Worm (Caenorhabditis elegans) whole organism, L4 larva: ENCODE data around the gene Y44A6B.3.

Experiments used
- D1046.2 ChIP-seq: fragments of 200-800 bp; sonication (Bioruptor generic); IDR thresholded peaks from 2 replicates; pipeline ENCODE4 v1.3.6; 2022; ENCODE audit warnings: missing genetic modification characterization, missing compliant biosample characterization
- F10B5.3 ChIP-seq: sonication (generic microtip); optimal IDR thresholded peaks from 2 replicates; lab custom pipeline; 2016; ENCODE audit warnings: mild to moderate bottlenecking, missing genetic modification characterization, missing compliant biosample characterization
- F37D6.2 ChIP-seq: sonication (generic microtip); optimal IDR thresholded peaks from 2 replicates; lab custom pipeline; 2016; ENCODE audit warnings: mild to moderate bottlenecking, missing genetic modification characterization, missing compliant biosample characterization
- F44E2.7 ChIP-seq: fragments of 200-800 bp; sonication (Bioruptor generic); IDR thresholded peaks from 2 replicates; pipeline ENCODE4 v2.1.2; 2022; ENCODE audit warnings: missing genetic modification characterization, missing compliant biosample characterization
- R02D3.7 ChIP-seq: fragments of 150-350 bp; sonication (generic microtip); optimal IDR thresholded peaks from 3 replicates; lab custom pipeline; 2014; ENCODE audit warnings: missing biosample characterization, missing genetic modification characterization
- Y105C5A.15 ChIP-seq: fragments of 200-800 bp; sonication (Bioruptor generic); IDR thresholded peaks from 2 replicates; pipeline ENCODE4 v1.3.6; 2022; ENCODE audit warnings: missing genetic modification characterization, missing compliant biosample characterization
- Y75B8A.6 ChIP-seq: fragments of 200-800 bp; sonication (Bioruptor generic); IDR thresholded peaks from 2 replicates; pipeline ENCODE4 v1.3.6; 2022; ENCODE audit warnings: missing genetic modification reagents, missing genetic modification characterization, missing compliant biosample characterization
- ZK337.2 ChIP-seq: fragments of 200-800 bp; sonication (Bioruptor generic); IDR thresholded peaks from 2 replicates; pipeline ENCODE4 v1.3.6; 2022; ENCODE audit warnings: missing genetic modification reagents, missing genetic modification characterization, missing compliant biosample characterization
- ZK546.5 ChIP-seq, 2 experiments: sonication (generic microtip); optimal IDR thresholded peaks; 2 replicates each; lab custom pipeline; 2017; ENCODE audit warnings: missing biosample characterization in 2 of 2, missing genetic modification characterization in 2 of 2
- aly-2 ChIP-seq: sonication (generic microtip); optimal IDR thresholded peaks from 2 replicates; lab custom pipeline; 2018; ENCODE audit warnings: missing biosample characterization, missing genetic modification characterization
- ama-1 ChIP-seq: fragments of 150-350 bp; optimal IDR thresholded peaks from 2 replicates; lab custom pipeline; 2014; ENCODE audit warnings: inconsistent platforms, mixed read lengths
- ceh-28 ChIP-seq: fragments of 150-350 bp; optimal IDR thresholded peaks from 2 replicates; lab custom pipeline; 2014; ENCODE audit warnings: missing biosample characterization, missing genetic modification reagents, missing genetic modification characterization
- ceh-32 ChIP-seq: sonication (generic microtip); optimal IDR thresholded peaks from 2 replicates; lab custom pipeline; 2016; ENCODE audit warnings: mild to moderate bottlenecking, missing genetic modification characterization, missing compliant biosample characterization; ENCODE audit not compliant: poor library complexity
- daf-19 ChIP-seq: fragments of 200-800 bp; sonication (Bioruptor generic); conservative IDR thresholded peaks from 2 replicates; pipeline ENCODE4 v1.3.6; 2022; ENCODE audit warnings: missing genetic modification characterization, missing compliant biosample characterization
- dmd-6 ChIP-seq: fragments of 200-800 bp; sonication (Bioruptor generic); IDR thresholded peaks from 2 replicates; pipeline ENCODE4 v1.3.6; 2022; ENCODE audit warnings: missing genetic modification reagents, missing genetic modification characterization, missing compliant biosample characterization
- dmd-9 ChIP-seq: fragments of 200-800 bp; sonication (Bioruptor generic); IDR thresholded peaks from 2 replicates; pipeline ENCODE4 v1.3.6; 2022; ENCODE audit warnings: missing genetic modification reagents, missing genetic modification characterization, missing compliant biosample characterization
- dpl-1 ChIP-seq: fragments of 150-350 bp; optimal IDR thresholded peaks from 2 replicates; lab custom pipeline; 2014; ENCODE audit warnings: missing biosample characterization, missing genetic modification reagents, missing genetic modification characterization
- egl-27 ChIP-seq: sonication (generic microtip); optimal IDR thresholded peaks from 3 replicates; lab custom pipeline; 2017; ENCODE audit warnings: missing biosample characterization, missing genetic modification reagents, missing genetic modification characterization
- egl-43 ChIP-seq: fragments of 200-800 bp; sonication (Bioruptor generic); IDR thresholded peaks from 2 replicates; pipeline ENCODE4 v1.3.6; 2022; ENCODE audit warnings: missing genetic modification reagents, missing genetic modification characterization, missing compliant biosample characterization
- fkh-10 ChIP-seq: fragments of 150-350 bp; optimal IDR thresholded peaks from 2 replicates; lab custom pipeline; 2014; ENCODE audit warnings: missing biosample characterization, missing genetic modification reagents, missing genetic modification characterization
- hmg-1.1 ChIP-seq: fragments of 200-800 bp; sonication (Bioruptor generic); IDR thresholded peaks from 2 replicates; pipeline ENCODE4 v1.3.6; 2022; ENCODE audit warnings: missing genetic modification reagents, missing genetic modification characterization, missing compliant biosample characterization
- lim-7 ChIP-seq: fragments of 200-800 bp; sonication (Bioruptor generic); IDR thresholded peaks from 2 replicates; pipeline ENCODE4 v1.3.6; 2022; ENCODE audit warnings: missing genetic modification characterization, missing compliant biosample characterization
- lin-29 ChIP-seq: fragments of 200-800 bp; sonication (Bioruptor generic); IDR thresholded peaks from 2 replicates; pipeline ENCODE4 v1.3.6; 2022; ENCODE audit warnings: missing genetic modification reagents, missing genetic modification characterization, missing compliant biosample characterization
- lin-38 ChIP-seq: fragments of 200-800 bp; sonication (Bioruptor generic); IDR thresholded peaks from 2 replicates; pipeline ENCODE4 v1.3.6; 2022; ENCODE audit warnings: missing genetic modification reagents, missing genetic modification characterization, missing compliant biosample characterization
- lin-39 ChIP-seq: fragments of 150-350 bp; optimal IDR thresholded peaks from 2 replicates; lab custom pipeline; 2014; ENCODE audit warnings: missing biosample characterization, missing genetic modification reagents, missing genetic modification characterization
- lir-3 ChIP-seq: sonication (generic microtip); optimal IDR thresholded peaks from 2 replicates; lab custom pipeline; 2016; ENCODE audit warnings: mild to moderate bottlenecking, missing genetic modification characterization, missing compliant biosample characterization
- lsy-2 ChIP-seq, 2 experiments: fragments of 150-350 bp in 1 of 2; sonication (generic microtip) in 1 of 2; optimal IDR thresholded peaks; 2 replicates each; lab custom pipeline; 2014 to 2017; ENCODE audit warnings: missing biosample characterization in 2 of 2, missing genetic modification characterization in 2 of 2
- mxl-3 ChIP-seq: fragments of 200-800 bp; sonication (Bioruptor generic); optimal IDR thresholded peaks from 2 replicates; lab custom pipeline; 2018; ENCODE audit warnings: mild to moderate bottlenecking, missing genetic modification characterization, missing compliant biosample characterization
- nhr-10 ChIP-seq: fragments of 150-350 bp; optimal IDR thresholded peaks from 2 replicates; lab custom pipeline; 2014; ENCODE audit warnings: missing biosample characterization, missing genetic modification characterization
- nhr-77 ChIP-seq: fragments of 150-350 bp; optimal IDR thresholded peaks from 2 replicates; lab custom pipeline; 2014; ENCODE audit warnings: missing biosample characterization, missing genetic modification characterization
- set-16 ChIP-seq: fragments of 200-800 bp; sonication (Bioruptor generic); IDR thresholded peaks from 2 replicates; pipeline ENCODE4 v1.3.6; 2022; ENCODE audit warnings: missing genetic modification reagents, missing genetic modification characterization, missing compliant biosample characterization
- snpc-1.2 ChIP-seq: fragments of 200-800 bp; sonication (Bioruptor generic); IDR thresholded peaks from 2 replicates; pipeline ENCODE4 v1.3.6; 2022; ENCODE audit warnings: missing genetic modification reagents, missing genetic modification characterization, missing compliant biosample characterization
- spr-1 ChIP-seq: sonication (generic microtip); optimal IDR thresholded peaks from 2 replicates; lab custom pipeline; 2016; ENCODE audit warnings: mild to moderate bottlenecking, missing genetic modification characterization, missing compliant biosample characterization
- tag-97 ChIP-seq: fragments of 200-800 bp; sonication (Bioruptor generic); IDR thresholded peaks from 2 replicates; pipeline ENCODE4 v1.3.6; 2022; ENCODE audit warnings: missing genetic modification characterization, missing compliant biosample characterization
- unc-39 ChIP-seq: sonication (generic microtip); optimal IDR thresholded peaks from 2 replicates; lab custom pipeline; 2017; ENCODE audit warnings: missing biosample characterization, missing genetic modification characterization
- zag-1 ChIP-seq: fragments of 150-350 bp; optimal IDR thresholded peaks from 2 replicates; lab custom pipeline; 2014; ENCODE audit warnings: missing biosample characterization, missing genetic modification characterization
- ztf-7 ChIP-seq: fragments of 150-350 bp; optimal IDR thresholded peaks from 2 replicates; lab custom pipeline; 2014; ENCODE audit warnings: missing biosample characterization, missing genetic modification characterization

Gene Y44A6B.3

ce11 chrV:20645479-20645878 lies 7.2 kb upstream of the Y44A6B.3 start:
- TF ChIP-seq egl-43: no peak
- TF ChIP-seq, all 104 proteins: peak for 0

ce11 chrV:20641896-20642295 lies 3.7 kb upstream of the Y44A6B.3 start, which contains the start of gene srxa-15:
TSS of gene srxa-15 (plus strand) at chrV:20642196.
- TF ChIP-seq F44E2.7 (GFP tag; lab: Robert Waterston, UW) (no peak), Y75B8A.6 (no peak), ZK546.5 (tag; optimal IDR thresholded peaks at IDR 0.05; lab: Kevin White, UChicago) (no peak), ama-1 (lab: Kevin White, UChicago) (no peak), egl-27 (tag; lab: Kevin White, UChicago) (no peak), daf-19 (GFP tag; lab: Robert Waterston, UW) (no peak), snpc-1.2 (GFP tag; lab: Robert Waterston, UW) (no peak), lin-39 (no peak), lin-38 (GFP tag; lab: Robert Waterston, UW) (no peak), ceh-28 (tag; lab: Kevin White, UChicago) (no peak), R02D3.7 (no peak), F10B5.3 (tag; lab: Kevin White, UChicago) (no peak), spr-1 (no peak), ceh-32 (no peak), aly-2 (tag; lab: Kevin White, UChicago) (no peak), dmd-6 (GFP tag; lab: Robert Waterston, UW) (no peak), lin-29 (GFP tag; lab: Robert Waterston, UW) (no peak), nhr-77 (tag; lab: Kevin White, UChicago) (no peak), mxl-3 (GFP tag; lab: Kevin White, UChicago) (no peak)
- TF ChIP-seq, all 104 proteins: peak for 0

- TF ChIP-seq dpl-1 (GFP tag; lab: Kevin White, UChicago) (no peak), spr-1 (no peak), zag-1 (tag; lab: Kevin White, UChicago) (no peak), ztf-7 (no peak), tag-97 (GFP tag; lab: Robert Waterston, UW) (no peak), lim-7 (GFP tag; lab: Robert Waterston, UW) (no peak), dmd-9 (GFP tag; lab: Robert Waterston, UW) (no peak), nhr-10 (tag; lab: Kevin White, UChicago) (no peak), lin-29 (GFP tag; lab: Robert Waterston, UW) (no peak), Y105C5A.15 (no peak), ZK337.2 (no peak)
Observed at ce11 chrV:20639294-20639693, 1.1 kb upstream of the Y44A6B.3 start, which contains the start of gene srxa-14. TSS of gene srxa-14 (plus strand) at chrV:20639594.

- TF ChIP-seq unc-39: no peak
- TF ChIP-seq F37D6.2: no peak
- no peak for TF ChIP-seq hmg-1.1 (GFP tag; lab: Robert Waterston, UW)
- TF ChIP-seq fkh-10 (GFP tag; lab: Kevin White, UChicago): no peak
- no peak for TF ChIP-seq lir-3 (tag; lab: Kevin White, UChicago)
- no peak for TF ChIP-seq set-16 (GFP tag; lab: Robert Waterston, UW)
- no peak for TF ChIP-seq egl-27 (tag; lab: Kevin White, UChicago)
- TF ChIP-seq D1046.2: no peak
- no peak for TF ChIP-seq lim-7 (GFP tag; lab: Robert Waterston, UW)
- TF ChIP-seq lsy-2 (tag; optimal IDR thresholded peaks at IDR 0.05; lab: Kevin White, UChicago): no peak
Observed at ce11 chrV:20636855-20637254, 1.4 kb downstream of the Y44A6B.3 start, which contains the start of gene ttr-13. TSS of gene ttr-13 (minus strand) at chrV:20636955.
